Fruit fly (Drosophila melanogaster) whole organism, embryonic: Measurements from ENCODE around the gene CG5805.

ENCODE experiments used
- BtbVII ChIP-seq: fragments of 200-800 bp; sonication (Bioruptor generic); optimal IDR thresholded peaks from 3 replicates; lab custom pipeline; 2017; ENCODE audit warnings: missing biosample characterization, mild to moderate bottlenecking, missing genetic modification characterization
- CG11247 ChIP-seq: fragments of 200-800 bp; sonication (Bioruptor generic); IDR thresholded peaks from 2 replicates; pipeline ENCODE4 v1.3.6; 2022; ENCODE audit warnings: missing biosample characterization, missing genetic modification characterization
- CG11456 ChIP-seq: fragments of 200-800 bp; sonication (Bioruptor generic); IDR thresholded peaks from 3 replicates; pipeline ENCODE4 v1.3.6; 2022; ENCODE audit warnings: missing biosample characterization, missing genetic modification characterization
- CG12155 ChIP-seq: fragments of 200-800 bp; sonication (Bioruptor generic); optimal IDR thresholded peaks from 3 replicates; lab custom pipeline; 2016; ENCODE audit warnings: missing biosample characterization, missing genetic modification characterization
- CG12391 ChIP-seq: fragments of 200-800 bp; sonication (Bioruptor generic); optimal IDR thresholded peaks from 3 replicates; lab custom pipeline; 2018; ENCODE audit warnings: missing biosample characterization, mild to moderate bottlenecking, missing genetic modification characterization, moderate library complexity
- CG17802 ChIP-seq: fragments of 200-800 bp; sonication (Bioruptor generic); optimal IDR thresholded peaks from 2 replicates; lab custom pipeline; 2018; ENCODE audit warnings: missing biosample characterization, mild to moderate bottlenecking, missing genetic modification characterization, moderate library complexity
- CG17829 ChIP-seq: fragments of 200-800 bp; optimal IDR thresholded peaks from 2 replicates; lab custom pipeline; 2019; ENCODE audit warnings: missing biosample characterization, mild to moderate bottlenecking, missing genetic modification characterization, moderate library complexity
- CG1832 ChIP-seq: fragments of 200-800 bp; sonication (Bioruptor generic); optimal IDR thresholded peaks from 2 replicates; lab custom pipeline; 2017; ENCODE audit warnings: missing biosample characterization, mild to moderate bottlenecking, missing genetic modification characterization, inconsistent platforms
- CG30020 ChIP-seq: fragments of 200-800 bp; optimal IDR thresholded peaks from 2 replicates; lab custom pipeline; 2019; ENCODE audit warnings: missing biosample characterization, mild to moderate bottlenecking, missing genetic modification characterization, moderate library complexity
- CG3065 ChIP-seq: fragments of 200-800 bp; sonication (Bioruptor generic); optimal IDR thresholded peaks from 2 replicates; lab custom pipeline; 2016; ENCODE audit warnings: missing biosample characterization, missing genetic modification characterization
- CG32772 ChIP-seq: fragments of 200-800 bp; sonication (Bioruptor generic); IDR thresholded peaks from 2 replicates; pipeline ENCODE4 v1.3.6; 2022; ENCODE audit warnings: missing biosample characterization, missing genetic modification characterization
- CG33557 ChIP-seq: fragments of 200-800 bp; sonication (Bioruptor generic); optimal IDR thresholded peaks from 2 replicates; lab custom pipeline; 2019; ENCODE audit warnings: missing biosample characterization, mild to moderate bottlenecking, missing genetic modification characterization, moderate library complexity
- CG3726 ChIP-seq: fragments of 200-800 bp; sonication (Bioruptor generic); IDR thresholded peaks from 3 replicates; pipeline ENCODE4, ENCODE4 v1.3.6; 2022; ENCODE audit warnings: missing biosample characterization, missing genetic modification characterization
- CG4707 ChIP-seq: fragments of 200-800 bp; sonication (Bioruptor generic); optimal IDR thresholded peaks from 2 replicates; lab custom pipeline; 2018; ENCODE audit warnings: missing biosample characterization, mild to moderate bottlenecking, missing genetic modification characterization, moderate library complexity
- CG6813 ChIP-seq: fragments of 200-800 bp; sonication (Bioruptor generic); optimal IDR thresholded peaks from 2 replicates; lab custom pipeline; 2017; ENCODE audit warnings: missing biosample characterization, missing genetic modification characterization, mild to moderate bottlenecking, moderate library complexity, missing genetic modification reagents
- CG8944 ChIP-seq: fragments of 200-800 bp; sonication (Bioruptor generic); optimal IDR thresholded peaks from 3 replicates; lab custom pipeline; 2016; ENCODE audit warnings: missing biosample characterization, missing genetic modification characterization
- CG9215 ChIP-seq: fragments of 200-800 bp; sonication (Bioruptor generic); IDR thresholded peaks from 2 replicates; pipeline ENCODE4 v1.3.6; 2022; ENCODE audit warnings: missing biosample characterization, missing genetic modification characterization
- CoRest ChIP-seq: fragments of 200-800 bp; sonication (Bioruptor generic); optimal IDR thresholded peaks from 3 replicates; lab custom pipeline; 2018; ENCODE audit warnings: missing biosample characterization, mild to moderate bottlenecking, missing genetic modification characterization, moderate library complexity
- CrebB ChIP-seq: fragments of 200-800 bp; sonication (Bioruptor generic); optimal IDR thresholded peaks from 3 replicates; lab custom pipeline; 2018; ENCODE audit warnings: missing biosample characterization, mild to moderate bottlenecking, missing genetic modification characterization
- Dek ChIP-seq: fragments of 200-800 bp; sonication (Bioruptor generic); optimal IDR thresholded peaks from 3 replicates; lab custom pipeline; 2019; ENCODE audit warnings: missing biosample characterization, mild to moderate bottlenecking, missing genetic modification characterization, moderate library complexity
- Dll ChIP-seq: fragments of 200-800 bp; sonication (Bioruptor generic); IDR thresholded peaks from 4 replicates; pipeline ENCODE4 v1.3.6; 2022; ENCODE audit warnings: missing biosample characterization, missing genetic modification characterization; ENCODE audit not compliant: partially characterized antibody
- Drgx ChIP-seq: fragments of 200-800 bp; sonication (Bioruptor generic); IDR thresholded peaks from 2 replicates; pipeline ENCODE4 v1.3.6; 2022; ENCODE audit warnings: missing biosample characterization, missing genetic modification characterization
- Elba2 ChIP-seq: fragments of 200-800 bp; sonication (Bioruptor generic); optimal IDR thresholded peaks from 3 replicates; lab custom pipeline; 2016; ENCODE audit warnings: missing biosample characterization, missing genetic modification characterization
- Hr51 ChIP-seq, 2 experiments: fragments of 200-800 bp; sonication (Bioruptor generic); optimal IDR thresholded peaks; 2 replicates in 1 of 2; 3 replicates in 1 of 2; lab custom pipeline; 2016 to 2018; ENCODE audit warnings: missing biosample characterization in 2 of 2, missing genetic modification characterization in 2 of 2, mild to moderate bottlenecking in 1 of 2, moderate library complexity in 1 of 2
- Mes4 ChIP-seq: fragments of 200-800 bp; sonication (Bioruptor generic); optimal IDR thresholded peaks from 2 replicates; lab custom pipeline; 2016; ENCODE audit warnings: missing biosample characterization, missing genetic modification characterization
- Scr ChIP-seq: fragments of 200-800 bp; sonication (Bioruptor generic); IDR thresholded peaks from 2 replicates; pipeline ENCODE4 v1.3.6; 2022; ENCODE audit warnings: missing biosample characterization, missing genetic modification characterization; ENCODE audit not compliant: partially characterized antibody
- Sox102F ChIP-seq: fragments of 200-800 bp; sonication (Bioruptor generic); optimal IDR thresholded peaks from 2 replicates; lab custom pipeline; 2018; ENCODE audit warnings: missing biosample characterization, mild to moderate bottlenecking, missing genetic modification characterization, moderate library complexity
- bcd ChIP-seq: fragments of 200-800 bp; sonication (Bioruptor generic); optimal IDR thresholded peaks from 2 replicates; lab custom pipeline; 2017; ENCODE audit warnings: missing biosample characterization, mild to moderate bottlenecking, missing genetic modification characterization
- bowl ChIP-seq: fragments of 200-800 bp; sonication (Bioruptor generic); IDR thresholded peaks from 2 replicates; pipeline ENCODE4 v1.3.6; 2022; ENCODE audit warnings: missing biosample characterization, missing genetic modification characterization
- dan ChIP-seq: fragments of 200-800 bp; sonication (Bioruptor generic); IDR thresholded peaks from 2 replicates; pipeline ENCODE4 v1.3.6; 2022; ENCODE audit warnings: missing biosample characterization, missing genetic modification characterization
- eve ChIP-seq, 2 experiments: fragments of >200 bp; optimal IDR thresholded peaks; 2 replicates each; lab custom pipeline; 2017; ENCODE audit warnings: missing biosample characterization in 2 of 2, missing genetic modification characterization in 2 of 2
- eyg ChIP-seq: fragments of 200-800 bp; sonication (Bioruptor generic); optimal IDR thresholded peaks from 3 replicates; lab custom pipeline; 2016; ENCODE audit warnings: missing biosample characterization, missing genetic modification characterization
- grn ChIP-seq: fragments of 200-800 bp; sonication (Bioruptor generic); optimal IDR thresholded peaks from 3 replicates; lab custom pipeline; 2017; ENCODE audit warnings: missing biosample characterization, missing genetic modification characterization
- gsb ChIP-seq: fragments of 200-800 bp; sonication (Bioruptor generic); IDR thresholded peaks from 2 replicates; pipeline ENCODE4 v1.3.6; 2022; ENCODE audit warnings: missing biosample characterization, missing genetic modification characterization
- gsb-n ChIP-seq: fragments of 200-800 bp; sonication (Bioruptor generic); optimal IDR thresholded peaks from 3 replicates; lab custom pipeline; 2018; ENCODE audit warnings: missing biosample characterization, mild to moderate bottlenecking, missing genetic modification characterization
- her ChIP-seq: fragments of 200-800 bp; sonication (Bioruptor generic); optimal IDR thresholded peaks from 2 replicates; lab custom pipeline; 2016; ENCODE audit warnings: missing biosample characterization, missing genetic modification characterization
- kay ChIP-seq: fragments of 200-800 bp; sonication (Bioruptor generic); optimal IDR thresholded peaks from 2 replicates; lab custom pipeline; 2016; ENCODE audit warnings: missing biosample characterization, missing genetic modification characterization
- ken ChIP-seq: fragments of 200-800 bp; sonication (Bioruptor generic); IDR thresholded peaks from 3 replicates; pipeline ENCODE4 v1.3.6; 2022; ENCODE audit warnings: missing biosample characterization, missing genetic modification characterization
- lbe ChIP-seq: fragments of 200-800 bp; sonication (Bioruptor generic); optimal IDR thresholded peaks from 2 replicates; lab custom pipeline; 2016; ENCODE audit warnings: missing biosample characterization, mild to moderate bottlenecking, missing genetic modification characterization
- org-1 ChIP-seq: fragments of 200-800 bp; sonication (Bioruptor generic); optimal IDR thresholded peaks from 2 replicates; lab custom pipeline; 2017; ENCODE audit warnings: missing biosample characterization, missing genetic modification characterization
- ranshi ChIP-seq: fragments of 200-800 bp; sonication (Bioruptor generic); IDR thresholded peaks from 2 replicates; pipeline ENCODE4 v1.3.6; 2022; ENCODE audit warnings: missing biosample characterization, missing genetic modification characterization
- sc ChIP-seq, 3 experiments: fragments of >200 bp in 2 of 3; fragments of 200-800 bp in 1 of 3; sonication (Bioruptor generic) in 1 of 3; optimal IDR thresholded peaks; 2 replicates in 2 of 3; 3 replicates in 1 of 3; lab custom pipeline; 2017; ENCODE audit warnings: mild to moderate bottlenecking in 1 of 3, missing biosample characterization in 1 of 3, missing genetic modification characterization in 1 of 3, missing genetic modification reagents in 1 of 3
- sd ChIP-seq: fragments of 200-800 bp; sonication (Bioruptor generic); optimal IDR thresholded peaks from 3 replicates; lab custom pipeline; 2018; ENCODE audit warnings: missing biosample characterization, mild to moderate bottlenecking, missing genetic modification characterization, moderate library complexity
- sima ChIP-seq: fragments of 200-800 bp; sonication (Bioruptor generic); optimal IDR thresholded peaks from 2 replicates; lab custom pipeline; 2016; ENCODE audit warnings: missing biosample characterization, missing genetic modification characterization
- tio ChIP-seq: fragments of 200-800 bp; sonication (Bioruptor generic); optimal IDR thresholded peaks from 2 replicates; lab custom pipeline; 2017; ENCODE audit warnings: missing biosample characterization, missing genetic modification characterization, inconsistent platforms
- tna ChIP-seq: fragments of 200-800 bp; sonication (Bioruptor generic); IDR thresholded peaks from 2 replicates; pipeline ENCODE4 v1.3.6; 2022; ENCODE audit warnings: missing biosample characterization, missing genetic modification characterization; ENCODE audit not compliant: partially characterized antibody
- twi ChIP-seq: fragments of 200-800 bp; optimal IDR thresholded peaks from 2 replicates; lab custom pipeline; 2019; ENCODE audit warnings: missing biosample characterization, mild to moderate bottlenecking, missing genetic modification characterization, moderate library complexity
- vvl ChIP-seq: fragments of 200-800 bp; sonication (Bioruptor generic); IDR thresholded peaks from 2 replicates; pipeline ENCODE4 v1.3.6; 2022; ENCODE audit warnings: missing biosample characterization, missing genetic modification characterization
- wdn ChIP-seq: fragments of 200-800 bp; sonication (Bioruptor generic); IDR thresholded peaks from 2 replicates; pipeline ENCODE4 v1.3.6; 2022; ENCODE audit warnings: missing biosample characterization, missing genetic modification characterization
- z ChIP-seq: fragments of 200-800 bp; sonication (Bioruptor generic); IDR thresholded peaks from 3 replicates; pipeline ENCODE4 v1.3.6; 2022; ENCODE audit warnings: missing biosample characterization, missing genetic modification characterization

CG5805 gene

DNA sequence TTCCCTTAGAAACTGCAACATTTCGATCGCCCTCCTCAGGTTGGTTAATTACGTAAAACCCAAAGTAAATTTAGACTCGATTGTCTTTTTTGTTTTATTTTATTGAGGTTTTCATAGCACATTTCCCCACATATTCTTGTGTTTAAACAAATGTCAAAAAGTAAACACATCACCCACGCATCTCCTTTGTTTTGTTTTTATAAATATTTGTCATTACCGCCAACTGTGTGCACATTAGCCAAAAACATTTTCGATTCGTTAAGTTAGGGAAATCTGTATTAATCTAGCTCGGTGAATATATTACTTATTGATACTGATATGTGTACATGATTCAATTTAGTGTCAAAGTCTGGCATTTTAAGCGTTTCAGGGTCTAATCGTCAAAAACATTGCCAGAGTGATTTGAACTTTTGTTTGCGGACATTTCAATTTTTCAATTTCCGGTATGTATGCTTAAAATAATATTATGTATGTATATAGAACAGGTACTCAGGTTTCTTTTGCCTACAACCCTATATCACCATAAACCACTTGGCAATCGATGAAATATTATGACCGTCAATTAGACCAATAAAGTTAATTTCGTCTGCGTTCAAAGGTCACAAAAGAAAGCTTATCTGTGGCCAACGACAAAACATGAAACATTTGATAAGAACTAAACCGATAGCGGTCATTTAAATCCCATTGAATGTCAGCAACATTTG is 22.5 kb upstream of the CG5805 start (continued):
- TF ChIP-seq CG11456 (GFP tag; lab: Robert Waterston, UW) (no peak), CG3726 (GFP tag; lab: Robert Waterston, UW) (no peak), tio (GFP tag; lab: Kevin White, UChicago) (no peak), org-1 (peak; percentile 41), CrebB (tag; lab: Kevin White, UChicago) (peak; percentile 59), sc (optimal IDR thresholded peaks at IDR 0.05; lab: Kevin White, UChicago) (no peak), sc (GFP tag; optimal IDR thresholded peaks at IDR 0.05; lab: Kevin White, UChicago) (no peak), twi (no peak), gsb-n (no peak), eyg (GFP tag; lab: Kevin White, UChicago) (peak; percentile 14), CG8944 (GFP tag; lab: Kevin White, UChicago) (no peak), lbe (no peak), sd (tag; lab: Kevin White, UChicago) (peak; percentile 17), CG12155 (GFP tag; lab: Kevin White, UChicago) (no peak), CG1832 (GFP tag; lab: Kevin White, UChicago) (no peak), tna (no peak), kay (no peak), Mes4 (GFP tag; lab: Kevin White, UChicago) (no peak), CG6813 (GFP tag; lab: Kevin White, UChicago) (peak; percentile 86), vvl (GFP tag; lab: Robert Waterston, UW) (no peak), z (no peak), CG33557 (GFP tag; lab: Kevin White, UChicago) (peak; percentile 65), ranshi (GFP tag; lab: Robert Waterston, UW) (no peak; the same call in 1 of the 2 replicates), CG12391 (no peak), grn (no peak), CG17829 (no peak), CG9215 (GFP tag; lab: Robert Waterston, UW) (no peak), Dll (GFP tag; lab: Robert Waterston, UW) (no peak), Hr51 (GFP tag; optimal IDR thresholded peaks at IDR 0.05; lab: Kevin White, UChicago) (no peak), Sox102F (GFP tag; lab: Kevin White, UChicago) (no peak), bcd (GFP tag; lab: Kevin White, UChicago) (no peak), Elba2 (no peak), sima (no peak), her (GFP tag; lab: Kevin White, UChicago) (no peak), bowl (GFP tag; lab: Robert Waterston, UW) (no peak), CG32772 (GFP tag; lab: Robert Waterston, UW) (no peak), CG17802 (tag; lab: Kevin White, UChicago) (no peak), gsb (GFP tag; lab: Robert Waterston, UW) (no peak), CG30020 (tag; lab: Kevin White, UChicago) (no peak), eve (GFP tag; optimal IDR thresholded peaks at IDR 0.05; lab: Kevin White, UChicago) (no peak), dan (GFP tag; lab: Robert Waterston, UW) (no peak), CG3065 (GFP tag; lab: Kevin White, UChicago) (no peak), Scr (GFP tag; lab: Robert Waterston, UW) (no peak), CoRest (tag; lab: Kevin White, UChicago) (no peak), CG4707 (peak; percentile 54), Dek (tag; lab: Kevin White, UChicago) (peak; percentile 16), ken (GFP tag; lab: Robert Waterston, UW) (no peak), CG11247 (GFP tag; lab: Robert Waterston, UW) (no peak), wdn (GFP tag; lab: Robert Waterston, UW) (no peak), BtbVII (GFP tag; lab: Kevin White, UChicago) (peak; percentile 82), Drgx (GFP tag; lab: Robert Waterston, UW) (no peak)
